Worm (Caenorhabditis elegans) whole organism, L2 larva: ENCODE measurements around the gene spp-9.
A peak's percentile ranks its signal among the peaks of the same experiment; 100 is the strongest.
"Not testable (repeated sequence)": the region's sequence is repeated elsewhere in the genome, so short reads cannot be mapped to it uniquely, and the experiment has no call there.

Source experiments
- C34F6.9 ChIP-seq: fragments of 150-350 bp; optimal IDR thresholded peaks from 2 replicates; lab custom pipeline; 2014; ENCODE audit warnings: missing biosample characterization, missing genetic modification characterization
- F13H6.1 ChIP-seq: sonication (generic microtip); optimal IDR thresholded peaks from 2 replicates; lab custom pipeline; 2016; ENCODE audit warnings: missing genetic modification characterization, missing compliant biosample characterization
- R02D3.7 ChIP-seq: fragments of 150-350 bp; optimal IDR thresholded peaks from 2 replicates; lab custom pipeline; 2014; ENCODE audit warnings: missing biosample characterization, missing genetic modification characterization
- Y55F3AM.14 ChIP-seq: fragments of 200-800 bp; sonication (Bioruptor generic); optimal IDR thresholded peaks from 2 replicates; lab custom pipeline; 2018; ENCODE audit warnings: mild to moderate bottlenecking, missing genetic modification characterization, missing compliant biosample characterization
- ZK546.5 ChIP-seq: sonication (generic microtip); optimal IDR thresholded peaks from 2 replicates; lab custom pipeline; 2017; ENCODE audit warnings: missing biosample characterization, missing genetic modification characterization
- alr-1 ChIP-seq: fragments of 150-350 bp; optimal IDR thresholded peaks from 2 replicates; lab custom pipeline; 2014; ENCODE audit warnings: missing biosample characterization, missing genetic modification characterization
- crh-2 ChIP-seq: sonication (generic microtip); optimal IDR thresholded peaks from 2 replicates; lab custom pipeline; 2017; ENCODE audit warnings: missing biosample characterization, missing genetic modification characterization
- dmd-4 ChIP-seq: sonication (generic microtip); optimal IDR thresholded peaks from 2 replicates; lab custom pipeline; 2017; ENCODE audit warnings: missing biosample characterization, missing genetic modification characterization
- fos-1 ChIP-seq: fragments of 150-350 bp; optimal IDR thresholded peaks from 2 replicates; lab custom pipeline; 2014; ENCODE audit warnings: missing biosample characterization, missing genetic modification characterization
- gmeb-1 ChIP-seq: fragments of 150-350 bp; optimal IDR thresholded peaks from 2 replicates; lab custom pipeline; 2014; ENCODE audit warnings: missing biosample characterization, missing genetic modification characterization
- lin-11 ChIP-seq: fragments of 150-350 bp; sonication (generic microtip); optimal IDR thresholded peaks from 2 replicates; lab custom pipeline; 2014; ENCODE audit warnings: missing biosample characterization, missing genetic modification characterization, inconsistent platforms, mixed read lengths
- lin-13 ChIP-seq: fragments of 150-350 bp; optimal IDR thresholded peaks from 2 replicates; lab custom pipeline; 2014; ENCODE audit warnings: missing biosample characterization, missing genetic modification reagents, missing genetic modification characterization
- lin-39 ChIP-seq: fragments of 150-350 bp; optimal IDR thresholded peaks from 2 replicates; lab custom pipeline; 2014; ENCODE audit warnings: missing biosample characterization, missing genetic modification reagents, missing genetic modification characterization
- mab-5 ChIP-seq: fragments of 150-350 bp; optimal IDR thresholded peaks from 2 replicates; lab custom pipeline; 2014; ENCODE audit warnings: missing biosample characterization, missing genetic modification characterization
- mbf-1 ChIP-seq: sonication (generic microtip); optimal IDR thresholded peaks from 2 replicates; lab custom pipeline; 2017; ENCODE audit warnings: missing biosample characterization, missing genetic modification characterization
- mdl-1 ChIP-seq, 2 experiments: fragments of 150-350 bp in 1 of 2; sonication (generic microtip) in 1 of 2; optimal IDR thresholded peaks; 2 replicates each; lab custom pipeline; 2017; ENCODE audit warnings: missing biosample characterization in 2 of 2, missing genetic modification characterization in 2 of 2
- nhr-11 ChIP-seq: fragments of 150-350 bp; optimal IDR thresholded peaks from 2 replicates; lab custom pipeline; 2014; ENCODE audit warnings: missing biosample characterization, missing genetic modification characterization
- nhr-129 ChIP-seq: fragments of 150-350 bp; optimal IDR thresholded peaks from 2 replicates; lab custom pipeline; 2014; ENCODE audit warnings: missing biosample characterization, missing genetic modification characterization
- nhr-23 ChIP-seq: fragments of 150-350 bp; optimal IDR thresholded peaks from 2 replicates; lab custom pipeline; 2014; ENCODE audit warnings: missing biosample characterization, missing genetic modification reagents, missing genetic modification characterization
- nhr-237 ChIP-seq: fragments of 150-350 bp; optimal IDR thresholded peaks from 2 replicates; lab custom pipeline; 2014; ENCODE audit warnings: missing biosample characterization, missing genetic modification characterization
- nhr-25 ChIP-seq: fragments of 150-350 bp; sonication (generic microtip); optimal IDR thresholded peaks from 3 replicates; lab custom pipeline; 2014; ENCODE audit warnings: missing biosample characterization, missing genetic modification characterization
- nhr-6 ChIP-seq: fragments of 150-350 bp; optimal IDR thresholded peaks from 2 replicates; lab custom pipeline; 2014; ENCODE audit warnings: missing biosample characterization, missing genetic modification characterization
- peb-1 ChIP-seq: fragments of 150-350 bp; optimal IDR thresholded peaks from 2 replicates; lab custom pipeline; 2014; ENCODE audit warnings: missing biosample characterization, missing genetic modification characterization
- sem-4 ChIP-seq: fragments of 150-350 bp; optimal IDR thresholded peaks from 2 replicates; lab custom pipeline; 2014; ENCODE audit warnings: missing biosample characterization, missing genetic modification reagents, missing genetic modification characterization
- skn-1 ChIP-seq: sonication (generic microtip); optimal IDR thresholded peaks from 2 replicates; lab custom pipeline; 2017; ENCODE audit warnings: missing biosample characterization, missing genetic modification characterization
- sma-3 ChIP-seq: sonication (generic microtip); optimal IDR thresholded peaks from 2 replicates; lab custom pipeline; 2016; ENCODE audit warnings: missing genetic modification reagents, missing genetic modification characterization, missing compliant biosample characterization
- sma-9 ChIP-seq, 2 experiments: fragments of 150-350 bp in 1 of 2; sonication (generic microtip) in 1 of 2; optimal IDR thresholded peaks; 2 replicates each; lab custom pipeline; 2014 to 2016; ENCODE audit warnings: missing genetic modification characterization in 2 of 2, mild to moderate bottlenecking in 1 of 2, missing biosample characterization in 1 of 2, missing compliant biosample characterization in 1 of 2, missing genetic modification reagents in 1 of 2, moderate library complexity in 1 of 2
- snpc-4 ChIP-seq: fragments of 150-350 bp; optimal IDR thresholded peaks from 2 replicates; lab custom pipeline; 2014; ENCODE audit warnings: missing biosample characterization, missing genetic modification characterization
- unc-39 ChIP-seq: fragments of 150-350 bp; optimal IDR thresholded peaks from 2 replicates; lab custom pipeline; 2014; ENCODE audit warnings: missing biosample characterization, missing genetic modification characterization
- unc-55 ChIP-seq: fragments of 150-350 bp; sonication (generic microtip); optimal IDR thresholded peaks from 3 replicates; lab custom pipeline; 2014; ENCODE audit warnings: missing biosample characterization, missing genetic modification reagents, missing genetic modification characterization
- ztf-11 ChIP-seq: sonication (generic microtip); optimal IDR thresholded peaks from 2 replicates; lab custom pipeline; 2017; ENCODE audit warnings: missing biosample characterization, missing genetic modification characterization
- ztf-4 ChIP-seq: fragments of 150-350 bp; optimal IDR thresholded peaks from 2 replicates; lab custom pipeline; 2014; ENCODE audit warnings: missing biosample characterization, missing genetic modification characterization

The spp-9 gene

ce11 chrX:11487484-11487883 lies at the start of gene spp-9:
Gene spp-9, plus strand, starts transcription at chrX:11487784.
- TF ChIP-seq skn-1 (tag; lab: Kevin White, UChicago) (no peak), nhr-6 (tag; lab: Kevin White, UChicago) (no peak), lin-13 (GFP tag; lab: Kevin White, UChicago) (no peak), nhr-25 (no peak), alr-1 (tag; lab: Kevin White, UChicago) (no peak), nhr-11 (tag; lab: Kevin White, UChicago) (no peak)

DNA sequence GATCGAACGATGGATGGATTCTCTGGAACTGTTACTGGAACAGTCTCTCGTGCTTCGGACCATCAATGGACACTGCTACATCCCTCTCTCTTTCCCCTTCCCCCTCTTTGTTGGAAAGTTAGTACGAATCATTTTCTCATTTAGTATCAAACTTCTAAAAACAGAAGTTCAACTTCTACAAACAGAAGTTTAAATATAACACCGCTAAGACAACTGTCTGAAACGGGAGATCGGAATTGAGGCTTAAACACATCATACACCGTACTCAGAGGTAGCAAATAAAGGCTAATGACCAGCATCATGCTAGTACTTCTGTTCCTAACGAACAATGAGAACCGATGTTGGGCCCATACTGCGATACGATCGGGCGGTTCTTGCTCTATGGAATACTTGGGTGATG lies 47.8 kb upstream of the spp-9 start, which contains the start of gene F46C3.7:
TSS of gene F46C3.7 (plus strand) at position 301 of the 400 bp plus-strand sequence.
- TF ChIP-seq alr-1, nhr-23, peb-1 (tag; lab: Kevin White, UChicago): not testable (repeated sequence)
- TF ChIP-seq, all 48 proteins: peak for 0; not testable (repeated sequence) for 48

- TF ChIP-seq unc-55 (GFP tag; lab: Kevin White, UChicago) (no peak), nhr-25 (no peak), F13H6.1 (tag; lab: Kevin White, UChicago) (no peak), C34F6.9 (tag; lab: Kevin White, UChicago) (no peak), nhr-6 (tag; lab: Kevin White, UChicago) (no peak), snpc-4 (no peak), ztf-4 (tag; lab: Kevin White, UChicago) (no peak), dmd-4 (tag; lab: Kevin White, UChicago) (no peak), nhr-237 (no peak), R02D3.7 (tag; lab: Kevin White, UChicago) (no peak), lin-11 (tag; lab: Kevin White, UChicago) (no peak), nhr-23 (tag; lab: Kevin White, UChicago) (no peak), peb-1 (tag; lab: Kevin White, UChicago) (no peak), skn-1 (tag; lab: Kevin White, UChicago) (no peak), nhr-11 (tag; lab: Kevin White, UChicago) (no peak), alr-1 (tag; lab: Kevin White, UChicago) (no peak)
These were observed 41.0 kb upstream of the spp-9 start, which contains the start of gene igeg-2 for ce11 chrX:11446535-11446934. Gene igeg-2, minus strand, starts transcription at chrX:11446635.

DNA sequence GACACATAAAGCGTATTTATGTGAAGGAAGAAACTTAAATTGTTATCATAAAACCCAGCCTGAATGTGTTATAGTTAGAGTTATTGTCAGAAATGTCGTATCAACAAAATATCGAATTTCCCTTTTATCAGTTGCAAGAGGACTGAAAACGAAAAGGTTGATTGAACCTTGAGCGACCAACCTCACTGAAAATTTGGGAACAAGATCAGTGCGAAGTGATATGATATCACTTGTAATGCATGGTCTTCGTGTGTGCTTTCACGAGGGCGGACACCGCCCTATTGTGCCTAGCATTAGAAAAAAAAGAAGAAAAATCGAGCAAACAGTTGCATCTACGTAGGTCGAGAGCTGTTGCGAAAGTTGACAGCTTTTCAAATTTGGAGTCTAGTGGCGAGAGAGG lies 39.9 kb upstream of the spp-9 start:
- TF ChIP-seq F13H6.1 (tag; lab: Kevin White, UChicago) (peak; percentile 44), ZK546.5 (tag; lab: Kevin White, UChicago) (no peak), crh-2 (tag; lab: Kevin White, UChicago) (peak; percentile 41), fos-1 (tag; lab: Kevin White, UChicago) (peak; percentile 72), unc-39 (tag; lab: Kevin White, UChicago) (no peak), gmeb-1 (tag; lab: Kevin White, UChicago) (peak; percentile 12), nhr-129 (tag; lab: Kevin White, UChicago) (peak; percentile 32), lin-39 (tag; lab: Kevin White, UChicago) (no peak), sma-9 (GFP tag; optimal IDR thresholded peaks at IDR 0.05; lab: Kevin White, UChicago) (peak; percentile 64), sma-9 (tag; optimal IDR thresholded peaks at IDR 0.05; lab: Kevin White, UChicago) (no peak)
- TF ChIP-seq, all 48 proteins: peak for 6

DNA sequence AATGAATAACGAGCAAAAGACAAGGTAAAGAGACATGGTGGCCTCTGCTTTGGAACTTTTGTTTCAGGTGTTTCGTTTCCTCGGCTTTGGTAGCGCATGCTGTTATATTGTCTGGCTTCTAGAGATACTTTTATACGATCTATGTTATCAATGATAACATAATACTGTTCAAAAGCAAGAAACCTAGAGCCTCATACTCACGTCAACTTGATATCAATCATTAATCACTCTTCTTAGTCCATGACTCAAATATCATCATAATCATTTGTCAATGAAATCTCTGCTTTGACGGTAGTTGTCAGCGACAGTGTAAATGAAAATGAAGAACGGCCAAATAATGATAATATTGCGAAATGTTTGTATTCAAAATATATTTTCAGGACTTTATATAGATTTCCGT lies 37.3 kb upstream of the spp-9 start:
- TF ChIP-seq F13H6.1 (tag; lab: Kevin White, UChicago) = no peak
- peak; percentile 37 for TF ChIP-seq sma-3 (GFP tag; lab: Kevin White, UChicago)
- no peak for TF ChIP-seq nhr-23 (tag; lab: Kevin White, UChicago)
- no peak for TF ChIP-seq peb-1 (tag; lab: Kevin White, UChicago)
- no peak for TF ChIP-seq mbf-1 (tag; lab: Kevin White, UChicago)
- TF ChIP-seq unc-39 (tag; lab: Kevin White, UChicago) = no peak
- peak; percentile 26 for TF ChIP-seq fos-1 (tag; lab: Kevin White, UChicago)
- no peak for TF ChIP-seq sem-4 (tag; lab: Kevin White, UChicago)
- no peak for TF ChIP-seq mdl-1 (tag; optimal IDR thresholded peaks at IDR 0.05; lab: Kevin White, UChicago)
- no peak for TF ChIP-seq ztf-11 (tag; lab: Kevin White, UChicago)
- no peak for TF ChIP-seq mab-5 (tag; lab: Kevin White, UChicago)
- peak; percentile 58 for TF ChIP-seq sma-9 (GFP tag; optimal IDR thresholded peaks at IDR 0.05; lab: Kevin White, UChicago)
- TF ChIP-seq sma-9 (tag; optimal IDR thresholded peaks at IDR 0.05; lab: Kevin White, UChicago) = no peak
- no peak for TF ChIP-seq alr-1 (tag; lab: Kevin White, UChicago)
- no peak for TF ChIP-seq Y55F3AM.14 (GFP tag; lab: Kevin White, UChicago)
- TF ChIP-seq, all 48 proteins: peak for 3
